Fruit fly (Drosophila melanogaster) whole organism, wandering third instar larva: ENCODE data around the gene CG33631.

ENCODE experiments used
- Abd-B ChIP-seq: fragments of >200 bp; optimal IDR thresholded peaks from 2 replicates; lab custom pipeline; 2017; ENCODE audit warnings: missing biosample characterization, missing genetic modification characterization
- CG32264 ChIP-seq: fragments of 200-800 bp; sonication (Bioruptor generic); optimal IDR thresholded peaks from 2 replicates; lab custom pipeline; 2016; ENCODE audit warnings: missing biosample characterization, missing genetic modification characterization
- CG9705 ChIP-seq: fragments of 200-800 bp; sonication (Bioruptor generic); optimal IDR thresholded peaks from 2 replicates; lab custom pipeline; 2018; ENCODE audit warnings: missing biosample characterization, mild to moderate bottlenecking, missing genetic modification characterization
- CrebA ChIP-seq: fragments of 200-800 bp; sonication (Bioruptor generic); optimal IDR thresholded peaks from 2 replicates; lab custom pipeline; 2016; ENCODE audit warnings: missing biosample characterization, mild to moderate bottlenecking, missing genetic modification characterization, borderline replicate concordance
- Dfd ChIP-seq: fragments of >200 bp; optimal IDR thresholded peaks from 2 replicates; lab custom pipeline; 2017; ENCODE audit warnings: missing biosample characterization, missing genetic modification characterization
- Dif ChIP-seq: fragments of 200-275, 200-300 bp; sonication (Bioruptor generic); optimal IDR thresholded peaks from 2 replicates; lab custom pipeline; 2018; ENCODE audit warnings: missing biosample characterization, missing genetic modification characterization; ENCODE audit not compliant: partially characterized antibody
- GATAd ChIP-seq: sonication (Bioruptor generic); optimal IDR thresholded peaks from 2 replicates; lab custom pipeline; 2016; ENCODE audit warnings: missing biosample characterization, missing genetic modification characterization
- HLH106 ChIP-seq: fragments of 200-800 bp; optimal IDR thresholded peaks from 3 replicates; lab custom pipeline; 2019; ENCODE audit warnings: missing biosample characterization, mild to moderate bottlenecking, missing genetic modification characterization, moderate library complexity
- Hnf4 ChIP-seq: fragments of 200-800 bp; sonication (Bioruptor generic); optimal IDR thresholded peaks from 2 replicates; lab custom pipeline; 2016; ENCODE audit warnings: missing biosample characterization, mild to moderate bottlenecking, missing genetic modification characterization
- Hr78 ChIP-seq: fragments of >200 bp; optimal IDR thresholded peaks from 2 replicates; lab custom pipeline; 2017; ENCODE audit warnings: missing biosample characterization, missing genetic modification characterization
- Hr83 ChIP-seq: fragments of 200-300 bp; sonication (Bioruptor generic); optimal IDR thresholded peaks from 2 replicates; lab custom pipeline; 2016; ENCODE audit warnings: missing biosample characterization, mild to moderate bottlenecking, missing genetic modification characterization, moderate library complexity; ENCODE audit not compliant: poor library complexity, severe bottlenecking
- Jra ChIP-seq: sonication (Bioruptor generic); optimal IDR thresholded peaks from 2 replicates; lab custom pipeline; 2016; ENCODE audit warnings: missing biosample characterization, missing genetic modification characterization
- Mio ChIP-seq: sonication (Bioruptor generic); optimal IDR thresholded peaks from 2 replicates; lab custom pipeline; 2016; ENCODE audit warnings: missing biosample characterization, missing genetic modification characterization
- Myc ChIP-seq: fragments of >200 bp; optimal IDR thresholded peaks from 2 replicates; lab custom pipeline; 2017
- N ChIP-seq: fragments of >200 bp; optimal IDR thresholded peaks from 2 replicates; lab custom pipeline; 2018; ENCODE audit warnings: missing biosample characterization, missing external identifiers, missing genetic modification characterization
- OdsH ChIP-seq: fragments of 200-800 bp; sonication (Bioruptor generic); optimal IDR thresholded peaks from 2 replicates; lab custom pipeline; 2016; ENCODE audit warnings: missing biosample characterization, mild to moderate bottlenecking, missing genetic modification characterization
- Rel ChIP-seq, 2 experiments: fragments of 200-800 bp; sonication (Bioruptor generic) in 1 of 2; optimal IDR thresholded peaks; 2 replicates in 1 of 2; 3 replicates in 1 of 2; lab custom pipeline; 2016 to 2019; ENCODE audit warnings: mild to moderate bottlenecking in 2 of 2, missing biosample characterization in 2 of 2, missing genetic modification characterization in 2 of 2, moderate library complexity in 1 of 2
- Sp1 ChIP-seq: fragments of 200-800 bp; sonication (Bioruptor generic); optimal IDR thresholded peaks from 3 replicates; lab custom pipeline; 2019; ENCODE audit warnings: missing biosample characterization, mild to moderate bottlenecking, missing genetic modification characterization, moderate library complexity
- Vsx2 ChIP-seq: fragments of 200-300, 225-300 bp; sonication (Bioruptor generic); optimal IDR thresholded peaks from 2 replicates; lab custom pipeline; 2018; ENCODE audit warnings: missing biosample characterization, missing genetic modification characterization; ENCODE audit not compliant: partially characterized antibody
- br ChIP-seq: fragments of 200-800 bp; sonication (Bioruptor generic); optimal IDR thresholded peaks from 2 replicates; lab custom pipeline; 2016; ENCODE audit warnings: missing biosample characterization, missing genetic modification characterization
- brk ChIP-seq: fragments of 200-800 bp; sonication (Bioruptor generic); optimal IDR thresholded peaks from 2 replicates; lab custom pipeline; 2016; ENCODE audit warnings: missing biosample characterization, mild to moderate bottlenecking, missing genetic modification characterization
- dl ChIP-seq, 2 experiments: fragments of 175-275, 200-275 bp in 1 of 2; fragments of 200-275 bp in 1 of 2; sonication (Bioruptor generic); optimal IDR thresholded peaks; lab custom pipeline; 2018; ENCODE audit warnings: mild to moderate bottlenecking in 2 of 2, missing biosample characterization in 2 of 2, missing genetic modification characterization in 2 of 2, moderate library complexity in 2 of 2; ENCODE audit not compliant: partially characterized antibody in 2 of 2, insufficient read depth in 1 of 2
- dmrt93B ChIP-seq: fragments of 200-800 bp; sonication (Bioruptor generic); optimal IDR thresholded peaks from 2 replicates; lab custom pipeline; 2018; ENCODE audit warnings: missing biosample characterization, mild to moderate bottlenecking, missing genetic modification characterization
- dsf ChIP-seq: sonication (Bioruptor generic); optimal IDR thresholded peaks from 2 replicates; lab custom pipeline; 2016; ENCODE audit warnings: missing biosample characterization, missing genetic modification characterization, borderline replicate concordance
- ey ChIP-seq: fragments of 200-800 bp; sonication (Bioruptor generic); optimal IDR thresholded peaks from 2 replicates; lab custom pipeline; 2016; ENCODE audit warnings: missing biosample characterization, missing genetic modification characterization
- foxo ChIP-seq, 2 experiments: fragments of 200-800 bp; sonication (Bioruptor generic); optimal IDR thresholded peaks; 2 replicates in 1 of 2; 3 replicates in 1 of 2; lab custom pipeline; 2016 to 2017; ENCODE audit warnings: missing biosample characterization in 2 of 2, missing genetic modification characterization in 2 of 2
- fru ChIP-seq: fragments of 200-800 bp; sonication (Bioruptor generic); optimal IDR thresholded peaks from 3 replicates; lab custom pipeline; 2016; ENCODE audit warnings: missing biosample characterization, mild to moderate bottlenecking, missing genetic modification characterization
- h ChIP-seq: fragments of 200-800 bp; sonication (Bioruptor generic); optimal IDR thresholded peaks from 3 replicates; lab custom pipeline; 2016; ENCODE audit warnings: missing biosample characterization, mild to moderate bottlenecking, missing genetic modification characterization
- jim ChIP-seq: fragments of 175-275, 200-325 bp; sonication (Bioruptor generic); optimal IDR thresholded peaks from 2 replicates; lab custom pipeline; 2016; ENCODE audit warnings: missing biosample characterization, mild to moderate bottlenecking, missing genetic modification characterization
- lola ChIP-seq: fragments of >200 bp; optimal IDR thresholded peaks from 2 replicates; lab custom pipeline; 2017; ENCODE audit warnings: missing biosample characterization, missing genetic modification characterization
- pan ChIP-seq: fragments of >200 bp; optimal IDR thresholded peaks from 2 replicates; lab custom pipeline; 2017
- psq ChIP-seq: fragments of 200-800 bp; sonication (Bioruptor generic); optimal IDR thresholded peaks from 3 replicates; lab custom pipeline; 2017; ENCODE audit warnings: missing biosample characterization, mild to moderate bottlenecking, missing genetic modification characterization, moderate library complexity
- rgr ChIP-seq: fragments of 200-800 bp; sonication (Bioruptor generic); optimal IDR thresholded peaks from 3 replicates; lab custom pipeline; 2016; ENCODE audit warnings: missing biosample characterization, mild to moderate bottlenecking, missing genetic modification characterization
- sage ChIP-seq: fragments of 200-800 bp; sonication (Bioruptor generic); optimal IDR thresholded peaks from 2 replicates; lab custom pipeline; 2016; ENCODE audit warnings: missing biosample characterization, mild to moderate bottlenecking, missing genetic modification characterization
- sv ChIP-seq: fragments of 200-800 bp; sonication (Bioruptor generic); optimal IDR thresholded peaks from 3 replicates; lab custom pipeline; 2016; ENCODE audit warnings: missing biosample characterization, missing genetic modification characterization
- tai ChIP-seq: sonication (Bioruptor generic); optimal IDR thresholded peaks from 2 replicates; lab custom pipeline; 2016; ENCODE audit warnings: missing biosample characterization, missing genetic modification characterization
- usp ChIP-seq: fragments of >200 bp; optimal IDR thresholded peaks from 2 replicates; lab custom pipeline; 2017; ENCODE audit warnings: missing biosample characterization, missing genetic modification characterization
- woc ChIP-seq: sonication (Bioruptor generic); optimal IDR thresholded peaks from 2 replicates; lab custom pipeline; 2016; ENCODE audit warnings: missing biosample characterization, mild to moderate bottlenecking, missing genetic modification characterization

Gene CG33631

dm6 chr3R:10045343-10045742 lies 18.5 kb upstream of the CG33631 start, which contains the start of the genes CG11722 and mtTFB2:
TSS of gene CG11722 (minus strand) at chr3R:10045542.
TSS of gene mtTFB2 (plus strand) at chr3R:10045574.
- TF ChIP-seq Rel (GFP tag; optimal IDR thresholded peaks at IDR 0.05; lab: Kevin White, UChicago) (no peak), Rel (tag; optimal IDR thresholded peaks at IDR 0.05; lab: Kevin White, UChicago) (peak; percentile 5), Dfd (GFP tag; lab: Kevin White, UChicago) (no peak), Vsx2 (GFP tag; lab: Kevin White, UChicago) (peak; percentile 91), Hnf4 (GFP tag; lab: Kevin White, UChicago) (peak; percentile 50)

DNA sequence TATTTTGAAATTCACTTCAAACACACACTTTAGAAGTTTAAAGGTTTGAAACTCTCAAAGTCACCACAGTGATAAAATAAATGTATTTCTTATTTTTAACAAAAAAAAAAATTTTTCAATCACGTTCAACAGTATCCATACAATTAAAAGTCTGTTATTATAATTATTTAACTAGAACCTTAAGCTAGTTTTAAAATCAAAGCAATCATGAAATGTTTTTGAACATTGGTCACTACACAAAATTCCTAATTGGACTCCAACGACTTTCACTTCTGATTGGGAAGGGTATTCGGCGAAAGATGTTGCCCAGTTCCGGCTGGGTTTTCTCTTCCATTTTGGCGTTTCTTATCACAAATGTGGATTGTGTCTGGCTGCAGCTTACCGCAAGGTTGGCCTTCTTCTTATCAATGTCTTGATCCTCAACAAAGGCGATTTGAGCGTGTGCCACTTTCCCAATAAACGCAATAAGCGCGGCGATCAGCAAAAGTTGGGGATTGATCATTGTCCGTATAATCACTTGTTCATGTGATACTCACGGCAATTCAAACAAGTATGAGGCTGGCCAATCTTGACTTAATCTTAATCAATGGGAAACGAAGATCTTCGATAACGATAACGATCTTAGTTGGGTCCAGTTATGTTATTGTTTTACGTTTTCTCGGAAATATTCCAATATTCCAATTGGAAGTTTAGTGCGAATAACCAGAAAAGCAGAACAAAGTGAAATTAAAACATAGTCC lies 15.6 kb upstream of the CG33631 start:
- TF ChIP-seq Abd-B (GFP tag; lab: Kevin White, UChicago): no peak
- peak; percentile 68 for TF ChIP-seq rgr (GFP tag; lab: Kevin White, UChicago)
- TF ChIP-seq brk (GFP tag; lab: Kevin White, UChicago): no peak
- no peak for TF ChIP-seq Rel (GFP tag; optimal IDR thresholded peaks at IDR 0.05; lab: Kevin White, UChicago)
- no peak for TF ChIP-seq Rel (tag; optimal IDR thresholded peaks at IDR 0.05; lab: Kevin White, UChicago)
- TF ChIP-seq foxo (GFP tag; optimal IDR thresholded peaks at IDR 0.05; lab: Kevin White, UChicago): peak in 1 of 2 experiments; percentile 73
- TF ChIP-seq pan (lab: Kevin White, UChicago): no peak
- peak; percentile 43 for TF ChIP-seq CG9705 (GFP tag; lab: Kevin White, UChicago)
- peak; percentile 69 for TF ChIP-seq woc (GFP tag; lab: Kevin White, UChicago)
- no peak for TF ChIP-seq lola (GFP tag; lab: Kevin White, UChicago)
- TF ChIP-seq ey (GFP tag; lab: Kevin White, UChicago): peak; percentile 63
- no peak for TF ChIP-seq Myc
- TF ChIP-seq Hr78 (GFP tag; lab: Kevin White, UChicago): no peak
- TF ChIP-seq dmrt93B (GFP tag; lab: Kevin White, UChicago): no peak
- TF ChIP-seq Hnf4 (GFP tag; lab: Kevin White, UChicago): peak; percentile 42
- TF ChIP-seq fru: peak; percentile 69
- TF ChIP-seq CG32264 (GFP tag; lab: Kevin White, UChicago): no peak
- TF ChIP-seq Dfd (GFP tag; lab: Kevin White, UChicago): no peak
- no peak for TF ChIP-seq jim
- TF ChIP-seq sv (GFP tag; lab: Kevin White, UChicago): peak; percentile 6
- TF ChIP-seq Sp1 (GFP tag; lab: Kevin White, UChicago): peak; percentile 76
- TF ChIP-seq br (GFP tag; lab: Kevin White, UChicago): peak; percentile 76
- TF ChIP-seq h (GFP tag; lab: Kevin White, UChicago): peak; percentile 75
- peak; percentile 55 for TF ChIP-seq psq (GFP tag; lab: Kevin White, UChicago)
- TF ChIP-seq N (GFP tag; lab: Kevin White, UChicago): no peak
- peak; percentile 69 for TF ChIP-seq HLH106 (tag; lab: Kevin White, UChicago)
- peak; percentile 74 for TF ChIP-seq OdsH (GFP tag; lab: Kevin White, UChicago)
- no peak for TF ChIP-seq dsf (GFP tag; lab: Kevin White, UChicago)
- no peak for TF ChIP-seq Mio (GFP tag; lab: Kevin White, UChicago)
- no peak for TF ChIP-seq tai (GFP tag; lab: Kevin White, UChicago)
- TF ChIP-seq Jra (GFP tag; lab: Kevin White, UChicago): no peak
- TF ChIP-seq CrebA (GFP tag; lab: Kevin White, UChicago): no peak
- no peak for TF ChIP-seq GATAd (GFP tag; lab: Kevin White, UChicago)
- no peak for TF ChIP-seq Vsx2 (GFP tag; lab: Kevin White, UChicago)
- no peak for TF ChIP-seq dl (GFP tag; optimal IDR thresholded peaks at IDR 0.05; lab: Kevin White, UChicago; ENCODE audit: insufficient read depth in 1 of 2, partially characterized antibody in 2 of 2)
- no peak for TF ChIP-seq Dif (GFP tag; lab: Kevin White, UChicago)
- TF ChIP-seq Hr83 (GFP tag; lab: Kevin White, UChicago): no peak
- TF ChIP-seq usp (GFP tag; lab: Kevin White, UChicago): no peak
- no peak for TF ChIP-seq sage (GFP tag; lab: Kevin White, UChicago)
